Fruit fly (Drosophila melanogaster) whole organism, prepupa: Measurements from ENCODE around the gene Sfxn2.

Experiments
- Blimp-1 ChIP-seq: fragments of 200-800 bp; sonication (Bioruptor generic); optimal IDR thresholded peaks from 3 replicates; lab custom pipeline; 2017; ENCODE audit warnings: missing biosample characterization, missing genetic modification characterization, mild to moderate bottlenecking, moderate library complexity, missing genetic modification reagents
- CG11294 ChIP-seq: fragments of 200-800 bp; sonication (Bioruptor generic); IDR thresholded peaks from 2 replicates; pipeline ENCODE4 v1.3.6; 2022; ENCODE audit warnings: missing biosample characterization, missing genetic modification characterization
- CG11762 ChIP-seq: fragments of 200-800 bp; sonication (Bioruptor generic); optimal IDR thresholded peaks from 3 replicates; lab custom pipeline; 2016; ENCODE audit warnings: missing biosample characterization, missing genetic modification characterization; ENCODE audit not compliant: insufficient read depth
- CG11902 ChIP-seq: fragments of 200-800 bp; sonication (Bioruptor generic); optimal IDR thresholded peaks from 3 replicates; lab custom pipeline; 2016; ENCODE audit warnings: missing biosample characterization, missing genetic modification characterization
- CG15336 ChIP-seq: fragments of 200-800 bp; sonication (Bioruptor generic); IDR thresholded peaks from 2 replicates; pipeline ENCODE4 v1.3.6; 2022; ENCODE audit warnings: missing biosample characterization, missing genetic modification characterization
- CG1621 ChIP-seq: fragments of 200-800 bp; sonication (Bioruptor generic); optimal IDR thresholded peaks from 3 replicates; lab custom pipeline; 2018; ENCODE audit warnings: missing biosample characterization, mild to moderate bottlenecking, missing genetic modification characterization
- CG16779 ChIP-seq: fragments of 200-800 bp; sonication (Bioruptor generic); optimal IDR thresholded peaks from 3 replicates; lab custom pipeline; 2017; ENCODE audit warnings: missing biosample characterization, mild to moderate bottlenecking, missing genetic modification characterization
- CG3032 ChIP-seq: fragments of 200-800 bp; optimal IDR thresholded peaks from 2 replicates; lab custom pipeline; 2019; ENCODE audit warnings: missing biosample characterization, mild to moderate bottlenecking, missing genetic modification characterization, moderate library complexity
- CG31627 ChIP-seq: fragments of 200-800 bp; sonication (Bioruptor generic); optimal IDR thresholded peaks from 3 replicates; lab custom pipeline; 2016; ENCODE audit warnings: missing biosample characterization, missing genetic modification characterization
- CG32006 ChIP-seq: fragments of 200-800 bp; sonication (Bioruptor generic); optimal IDR thresholded peaks from 3 replicates; lab custom pipeline; 2017; ENCODE audit warnings: missing biosample characterization, mild to moderate bottlenecking, missing genetic modification characterization
- CG34406 ChIP-seq: fragments of 200-800 bp; sonication (Bioruptor generic); optimal IDR thresholded peaks from 3 replicates; lab custom pipeline; 2016; ENCODE audit warnings: missing biosample characterization, missing genetic modification characterization
- CG3919 ChIP-seq: fragments of 200-800 bp; sonication (Bioruptor generic); optimal IDR thresholded peaks from 3 replicates; lab custom pipeline; 2016; ENCODE audit warnings: missing biosample characterization, missing genetic modification characterization
- CG4318 ChIP-seq: fragments of 200-800 bp; sonication (Bioruptor generic); optimal IDR thresholded peaks from 3 replicates; lab custom pipeline; 2017; ENCODE audit warnings: missing biosample characterization, mild to moderate bottlenecking, missing genetic modification characterization
- CG6163 ChIP-seq: fragments of 200-800 bp; sonication (Bioruptor generic); IDR thresholded peaks from 3 replicates; pipeline ENCODE4 v1.3.6; 2022; ENCODE audit warnings: missing biosample characterization, missing genetic modification characterization
- CG6792 ChIP-seq: fragments of 200-800 bp; sonication (Bioruptor generic); optimal IDR thresholded peaks from 3 replicates; lab custom pipeline; 2016; ENCODE audit warnings: missing biosample characterization, missing genetic modification characterization
- CG6808 ChIP-seq: fragments of 200-800 bp; sonication (Bioruptor generic); optimal IDR thresholded peaks from 3 replicates; lab custom pipeline; 2017; ENCODE audit warnings: missing biosample characterization, missing genetic modification characterization, mild to moderate bottlenecking, moderate library complexity, missing genetic modification reagents
- CG6854 ChIP-seq: fragments of 200-800 bp; sonication (Bioruptor generic); optimal IDR thresholded peaks from 2 replicates; lab custom pipeline; 2017; ENCODE audit warnings: missing biosample characterization, mild to moderate bottlenecking, missing genetic modification characterization
- CG7368 ChIP-seq: fragments of 200-800 bp; sonication (Bioruptor generic); optimal IDR thresholded peaks from 3 replicates; lab custom pipeline; 2016; ENCODE audit warnings: missing biosample characterization, missing genetic modification characterization
- CG8119 ChIP-seq: fragments of 200-800 bp; sonication (Bioruptor generic); IDR thresholded peaks from 3 replicates; pipeline ENCODE4 v1.3.6; 2022; ENCODE audit warnings: missing biosample characterization, missing genetic modification characterization
- CG8319 ChIP-seq: fragments of 200-800 bp; sonication (Bioruptor generic); optimal IDR thresholded peaks from 3 replicates; lab custom pipeline; 2016; ENCODE audit warnings: missing biosample characterization, missing genetic modification characterization
- CG8632 ChIP-seq: fragments of 200-800 bp; sonication (Bioruptor generic); optimal IDR thresholded peaks from 3 replicates; lab custom pipeline; 2016; ENCODE audit warnings: missing biosample characterization, missing genetic modification characterization
- CG9139 ChIP-seq: fragments of 200-800 bp; sonication (Bioruptor generic); optimal IDR thresholded peaks from 3 replicates; lab custom pipeline; 2017; ENCODE audit warnings: missing biosample characterization, mild to moderate bottlenecking, missing genetic modification characterization
- Eip78C ChIP-seq: fragments of 200-800 bp; sonication (Bioruptor generic); peaks from one replicate; lab custom pipeline; 2016; ENCODE audit warnings: missing biosample characterization, missing genetic modification characterization
- Eip93F ChIP-seq: fragments of 200-800 bp; sonication (Bioruptor generic); optimal IDR thresholded peaks from 2 replicates; lab custom pipeline; 2016; ENCODE audit warnings: missing biosample characterization, mild to moderate bottlenecking, missing genetic modification characterization
- Ets21C ChIP-seq: fragments of 200-800 bp; sonication (Bioruptor generic); optimal IDR thresholded peaks from 3 replicates; lab custom pipeline; 2016; ENCODE audit warnings: missing biosample characterization, missing genetic modification characterization
- Ets96B ChIP-seq: fragments of 200-800 bp; optimal IDR thresholded peaks from 2 replicates; lab custom pipeline; 2019; ENCODE audit warnings: missing biosample characterization, mild to moderate bottlenecking, missing genetic modification characterization, moderate library complexity
- Gug ChIP-seq: fragments of 200-800 bp; sonication (Bioruptor generic); IDR thresholded peaks from 2 replicates; pipeline ENCODE4 v1.3.6; 2022; ENCODE audit warnings: missing biosample characterization, missing genetic modification characterization
- Hr38 ChIP-seq: sonication (Bioruptor generic); optimal IDR thresholded peaks from 2 replicates; lab custom pipeline; 2016; ENCODE audit warnings: missing biosample characterization, missing genetic modification characterization
- Hr39 ChIP-seq: fragments of 200-800 bp; sonication (Bioruptor generic); optimal IDR thresholded peaks from 2 replicates; lab custom pipeline; 2016; ENCODE audit warnings: missing biosample characterization, missing genetic modification characterization
- Hr4 ChIP-seq: fragments of 200-800 bp; sonication (Bioruptor generic); optimal IDR thresholded peaks from 3 replicates; lab custom pipeline; 2016; ENCODE audit warnings: missing biosample characterization, missing genetic modification characterization
- Lpt ChIP-seq: fragments of 200-800 bp; sonication (Bioruptor generic); optimal IDR thresholded peaks from 3 replicates; lab custom pipeline; 2016; ENCODE audit warnings: missing biosample characterization, missing genetic modification characterization
- OdsH ChIP-seq: fragments of 200-800 bp; sonication (Bioruptor generic); optimal IDR thresholded peaks from 3 replicates; lab custom pipeline; 2016; ENCODE audit warnings: missing biosample characterization, missing genetic modification characterization
- Smox ChIP-seq: fragments of 200-800 bp; sonication (Bioruptor generic); optimal IDR thresholded peaks from 3 replicates; lab custom pipeline; 2016; ENCODE audit warnings: missing biosample characterization, missing genetic modification characterization
- Sox102F ChIP-seq: fragments of 200-800 bp; sonication (Bioruptor generic); optimal IDR thresholded peaks from 2 replicates; lab custom pipeline; 2016; ENCODE audit warnings: missing biosample characterization, mild to moderate bottlenecking, missing genetic modification characterization
- Sox14 ChIP-seq: fragments of 200-800 bp; sonication (Bioruptor generic); optimal IDR thresholded peaks from 3 replicates; lab custom pipeline; 2016; ENCODE audit warnings: missing biosample characterization, missing genetic modification characterization
- achi ChIP-seq: fragments of 200-800 bp; sonication (Bioruptor generic); optimal IDR thresholded peaks from 3 replicates; lab custom pipeline; 2016; ENCODE audit warnings: missing biosample characterization, missing genetic modification characterization
- acj6 ChIP-seq: fragments of 200-800 bp; sonication (Bioruptor generic); optimal IDR thresholded peaks from 3 replicates; lab custom pipeline; 2016; ENCODE audit warnings: missing biosample characterization, missing genetic modification characterization
- cyc ChIP-seq: fragments of 200-800 bp; sonication (Bioruptor generic); optimal IDR thresholded peaks from 3 replicates; lab custom pipeline; 2016; ENCODE audit warnings: missing biosample characterization, missing genetic modification characterization
- dac ChIP-seq: fragments of 200-800 bp; sonication (Bioruptor generic); optimal IDR thresholded peaks from 2 replicates; lab custom pipeline; 2017; ENCODE audit warnings: missing biosample characterization, mild to moderate bottlenecking, missing genetic modification characterization
- dsx ChIP-seq: fragments of 200-800 bp; optimal IDR thresholded peaks from 3 replicates; lab custom pipeline; 2019; ENCODE audit warnings: missing biosample characterization, mild to moderate bottlenecking, missing genetic modification characterization, moderate library complexity; ENCODE audit not compliant: poor library complexity, severe bottlenecking
- eg ChIP-seq: fragments of 200-800 bp; sonication (Bioruptor generic); IDR thresholded peaks from 3 replicates; pipeline ENCODE4 v1.3.6; 2022; ENCODE audit warnings: missing biosample characterization, missing genetic modification characterization
- esn ChIP-seq: fragments of 200-800 bp; sonication (Bioruptor generic); optimal IDR thresholded peaks from 2 replicates; lab custom pipeline; 2016; ENCODE audit warnings: missing biosample characterization, mild to moderate bottlenecking, missing genetic modification characterization, moderate library complexity
- fd59A ChIP-seq: fragments of 200-800 bp; sonication (Bioruptor generic); optimal IDR thresholded peaks from 2 replicates; lab custom pipeline; 2017; ENCODE audit warnings: missing biosample characterization, mild to moderate bottlenecking, missing genetic modification characterization, missing genetic modification reagents
- fd85E ChIP-seq: fragments of 200-800 bp; sonication (Bioruptor generic); optimal IDR thresholded peaks from 3 replicates; lab custom pipeline; 2016; ENCODE audit warnings: missing biosample characterization, missing genetic modification characterization
- lz ChIP-seq: fragments of 200-800 bp; sonication (Bioruptor generic); optimal IDR thresholded peaks from 3 replicates; lab custom pipeline; 2016; ENCODE audit warnings: missing biosample characterization, missing genetic modification characterization
- net ChIP-seq: fragments of 200-800 bp; sonication (Bioruptor generic); optimal IDR thresholded peaks from 3 replicates; lab custom pipeline; 2016; ENCODE audit warnings: missing biosample characterization, missing genetic modification characterization
- pdm3 ChIP-seq: fragments of 200-800 bp; sonication (Bioruptor generic); optimal IDR thresholded peaks from 3 replicates; lab custom pipeline; 2016; ENCODE audit warnings: missing biosample characterization, missing genetic modification characterization
- salr ChIP-seq, 2 experiments: fragments of 200-800 bp; sonication (Bioruptor generic); optimal IDR thresholded peaks; 3 replicates each; lab custom pipeline; 2016 to 2018; ENCODE audit warnings: missing biosample characterization in 2 of 2, missing genetic modification characterization in 2 of 2, mild to moderate bottlenecking in 1 of 2
- ss ChIP-seq, 2 experiments: fragments of 200-800 bp; sonication (Bioruptor generic); optimal IDR thresholded peaks; 2 replicates in 1 of 2; 3 replicates in 1 of 2; lab custom pipeline; 2017 to 2018; ENCODE audit warnings: mild to moderate bottlenecking in 2 of 2, missing biosample characterization in 2 of 2, missing genetic modification characterization in 2 of 2, moderate library complexity in 1 of 2
- svp ChIP-seq: fragments of 200-800 bp; sonication (Bioruptor generic); peaks from one replicate; lab custom pipeline; 2016; ENCODE audit warnings: missing biosample characterization, missing genetic modification characterization
- topi ChIP-seq: fragments of 200-800 bp; sonication (Bioruptor generic); optimal IDR thresholded peaks from 3 replicates; lab custom pipeline; 2016; ENCODE audit warnings: missing biosample characterization, missing genetic modification characterization

Gene Sfxn2

dm6 chr3L:19041665-19042385, 21.1 kb upstream of the Sfxn2 start:
- TF ChIP-seq CG15336 (GFP tag; lab: Robert Waterston, UW) (peak; percentile 75), topi (peak; percentile 91), CG6163 (GFP tag; lab: Robert Waterston, UW) (no peak), CG8119 (GFP tag; lab: Robert Waterston, UW) (peak; percentile 76; the same call in 2 of the 3 replicates), Hr4 (peak; percentile 89), Sox14 (peak; percentile 90), CG3032 (peak; percentile 88), fd85E (peak; percentile 64), ss (GFP tag; optimal IDR thresholded peaks at IDR 0.05; lab: Kevin White, UChicago) (peak; percentile 71 to 90), pdm3 (peak; percentile 87), CG31627 (peak; percentile 81), dac (GFP tag; lab: Kevin White, UChicago) (peak; percentile 72), cyc (GFP tag; lab: Kevin White, UChicago) (peak; percentile 78), CG6808 (GFP tag; lab: Kevin White, UChicago) (peak; percentile 91), Ets96B (tag; lab: Kevin White, UChicago) (peak; percentile 89), Ets21C (GFP tag; lab: Kevin White, UChicago) (peak; percentile 76), Lpt (GFP tag; lab: Kevin White, UChicago) (peak; percentile 58), CG7368 (GFP tag; lab: Kevin White, UChicago) (peak; percentile 87), acj6 (GFP tag; lab: Kevin White, UChicago) (peak; percentile 90), achi (GFP tag; lab: Kevin White, UChicago) (peak; percentile 89), CG8632 (GFP tag; lab: Kevin White, UChicago) (peak; percentile 90), CG32006 (GFP tag; lab: Kevin White, UChicago) (peak; percentile 94), dsx (peak; percentile 75), CG34406 (peak; percentile 90), Eip93F (GFP tag; lab: Kevin White, UChicago) (peak; percentile 64), CG3919 (GFP tag; lab: Kevin White, UChicago) (peak; percentile 90), svp (GFP tag; lab: Kevin White, UChicago) (peak; percentile 95), Blimp-1 (GFP tag; lab: Kevin White, UChicago) (peak; percentile 59), fd59A (GFP tag; lab: Kevin White, UChicago) (peak; percentile 90), Smox (GFP tag; lab: Kevin White, UChicago) (peak; percentile 88), CG11902 (GFP tag; lab: Kevin White, UChicago) (peak; percentile 82), CG11294 (GFP tag; lab: Robert Waterston, UW) (no peak), esn (GFP tag; lab: Kevin White, UChicago) (peak; percentile 93), CG6854 (peak; percentile 9), CG8319 (GFP tag; lab: Kevin White, UChicago) (peak; percentile 82), CG1621 (tag; lab: Kevin White, UChicago) (peak; percentile 56), lz (GFP tag; lab: Kevin White, UChicago) (peak; percentile 87), Gug (0 out of 2 replicates have a peak, but pooled peaks have one; percentile 23), Hr39 (peak; percentile 78), net (peak; percentile 90), CG16779 (peak; percentile 72), CG11762 (GFP tag; lab: Kevin White, UChicago) (peak; percentile 86), CG9139 (GFP tag; lab: Kevin White, UChicago) (peak; percentile 71), eg (GFP tag; lab: Robert Waterston, UW) (peak; percentile 57; the same call in 2 of the 3 replicates), OdsH (GFP tag; lab: Kevin White, UChicago) (peak; percentile 90), Eip78C (peak; percentile 98), Hr38 (GFP tag; lab: Kevin White, UChicago) (no peak), CG6792 (GFP tag; lab: Kevin White, UChicago) (peak; percentile 90), CG4318 (GFP tag; lab: Kevin White, UChicago) (peak; percentile 89), salr (GFP tag; optimal IDR thresholded peaks at IDR 0.05; lab: Kevin White, UChicago) (peak; percentile 63 to 90), Sox102F (peak; percentile 83)
